Worm (Caenorhabditis elegans) whole organism, young adult: ENCODE data around the gene str-93.

Experiments
- B0261.1 ChIP-seq: sonication (generic microtip); optimal IDR thresholded peaks from 2 replicates; lab custom pipeline; 2016; ENCODE audit warnings: mild to moderate bottlenecking, missing genetic modification characterization, moderate library complexity, missing compliant biosample characterization
- ama-1 ChIP-seq, 3 experiments: fragments of 150-350 bp in 1 of 3; sonication (generic microtip) in 2 of 3; optimal IDR thresholded peaks; 2 replicates each; lab custom pipeline; 2014 to 2018; ENCODE audit warnings: missing biosample characterization in 2 of 3, missing genetic modification characterization in 2 of 3, missing genetic modification reagents in 2 of 3
- egl-18 ChIP-seq: fragments of 200-800 bp; sonication (Bioruptor generic); IDR thresholded peaks from 2 replicates; pipeline ENCODE4 v1.3.6; 2022; ENCODE audit warnings: missing genetic modification reagents, missing genetic modification characterization, missing compliant biosample characterization
- mcd-1 ChIP-seq: fragments of 200-800 bp; sonication (Bioruptor generic); IDR thresholded peaks from 2 replicates; pipeline ENCODE4 v1.3.6; 2022; ENCODE audit warnings: missing genetic modification reagents, missing genetic modification characterization, missing compliant biosample characterization
- pha-4 ChIP-seq: fragments of 150-350 bp; sonication (generic microtip); optimal IDR thresholded peaks from 2 replicates; lab custom pipeline; 2014; ENCODE audit warnings: missing biosample characterization, missing genetic modification reagents, missing genetic modification characterization
- rec-8 ChIP-seq, 2 experiments: sonication (generic microtip); optimal IDR thresholded peaks; 2 replicates each; lab custom pipeline; 2016; ENCODE audit warnings: mild to moderate bottlenecking in 2 of 2, missing genetic modification characterization in 2 of 2, missing genetic modification reagents in 2 of 2, missing genotype in 2 of 2, missing biosample characterization in 1 of 2, missing compliant biosample characterization in 1 of 2, moderate library complexity in 1 of 2

DNA sequence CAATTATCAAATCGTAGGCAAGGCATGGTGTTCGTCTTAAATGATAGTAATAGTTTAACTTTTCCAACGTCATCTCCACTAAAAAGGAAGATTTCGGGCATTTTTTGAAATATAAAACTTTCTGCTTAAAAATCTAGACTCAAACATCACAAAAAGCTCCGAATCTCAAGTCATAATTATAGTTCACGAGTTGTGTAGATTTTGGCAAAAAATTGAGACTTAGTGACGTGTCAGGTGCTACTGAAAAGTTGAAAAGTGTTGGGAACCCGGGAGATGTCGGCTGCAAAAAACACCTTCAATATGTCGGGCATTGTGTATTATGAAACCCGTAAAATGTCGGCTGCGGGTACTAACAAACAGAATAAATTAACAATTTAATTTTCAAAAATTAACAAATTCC is 22.6 kb upstream of the str-93 start, which contains the start of gene Y26G10.1:
- TF ChIP-seq ama-1 (optimal IDR thresholded peaks at IDR 0.05; lab: Kevin White, UChicago) (no peak), ama-1 (GFP tag; optimal IDR thresholded peaks at IDR 0.05; lab: Kevin White, UChicago) (no peak), B0261.1 (tag; lab: Kevin White, UChicago) (no peak), mcd-1 (no peak), pha-4 (tag; lab: Kevin White, UChicago) (no peak), rec-8 (tag; optimal IDR thresholded peaks at IDR 0.05; lab: Kevin White, UChicago) (no peak), egl-18 (GFP tag; lab: Robert Waterston, UW) (no peak)
